Fruit fly (Drosophila melanogaster): ENCODE data around the gene CG5039.

CG5039 gene

dm6 chr3R:25646882-25647518 lies 31.5 kb upstream of the CG5039 start (continued):
- peak; percentile 62 for TF ChIP-seq CG6254 (GFP tag; optimal IDR thresholded peaks at IDR 0.05)
- peak; percentile 90 for TF ChIP-seq unpg (GFP tag; optimal IDR thresholded peaks at IDR 0.05)
- peak; percentile 77 for TF ChIP-seq CG5180 (GFP tag; optimal IDR thresholded peaks at IDR 0.05)
- TF ChIP-seq C15 (GFP tag; IDR thresholded peaks at IDR 0.05), result peak; percentile 77; the same call in 2 of the 3 replicates
- TF ChIP-seq Hr78 (GFP tag; optimal IDR thresholded peaks at IDR 0.05), result peak in 1 of 2 experiments; percentile 45
- TF ChIP-seq ATbp (GFP tag; optimal IDR thresholded peaks at IDR 0.05), result peak; percentile 73
- TF ChIP-seq zen2 (GFP tag; IDR thresholded peaks at IDR 0.05; ENCODE audit: partially characterized antibody), result 0 out of 3 replicates have a peak, but pooled peaks have one; percentile 66
- TF ChIP-seq Meics (GFP tag; optimal IDR thresholded peaks at IDR 0.05), result peak; percentile 92
- TF ChIP-seq ara (GFP tag; IDR thresholded peaks at IDR 0.05), result peak; percentile 85
- peak in 1 of 2 experiments; percentile 86 for TF ChIP-seq bsh (GFP tag; optimal IDR thresholded peaks at IDR 0.05)
- TF ChIP-seq sug (tag; optimal IDR thresholded peaks at IDR 0.05), result peak; percentile 96
- peak; percentile 77 for TF ChIP-seq CG3407 (GFP tag; optimal IDR thresholded peaks at IDR 0.05)
- peak; percentile 93 for TF ChIP-seq Optix (GFP tag; IDR thresholded peaks at IDR 0.05)
- peak; percentile 72; the same call in 2 of the 3 replicates for TF ChIP-seq B-H1 (GFP tag; IDR thresholded peaks at IDR 0.05)
- TF ChIP-seq Pdp1 (GFP tag; optimal IDR thresholded peaks at IDR 0.05), result peak; percentile 87 to 96
- TF ChIP-seq pum (GFP tag; optimal IDR thresholded peaks at IDR 0.05), result peak; percentile 96
- peak; percentile 97 for TF ChIP-seq Myb (GFP tag; optimal IDR thresholded peaks at IDR 0.05)
- peak; percentile 95 for TF ChIP-seq slp2 (GFP tag; optimal IDR thresholded peaks at IDR 0.05)
- peak; percentile 89 for TF ChIP-seq dmrt11E (tag; optimal IDR thresholded peaks at IDR 0.05)
- peak; percentile 96 for TF ChIP-seq CG3847 (GFP tag; IDR thresholded peaks at IDR 0.05)
- TF ChIP-seq CG12236 (GFP tag; optimal IDR thresholded peaks at IDR 0.05), result peak; percentile 92
- peak; percentile 86 for TF ChIP-seq gsb-n (tag; optimal IDR thresholded peaks at IDR 0.05)
- TF ChIP-seq rib (GFP tag; IDR thresholded peaks at IDR 0.05), result peak; percentile 70
- TF ChIP-seq tx (GFP tag; optimal IDR thresholded peaks at IDR 0.05), result peak; percentile 96
- TF ChIP-seq CG13424 (tag; optimal IDR thresholded peaks at IDR 0.05), result peak; percentile 94
- peak; percentile 82 for TF ChIP-seq fd96Cb (tag; optimal IDR thresholded peaks at IDR 0.05)
- peak; percentile 91 for TF ChIP-seq ken (GFP tag; IDR thresholded peaks at IDR 0.05)
- TF ChIP-seq Doc3 (GFP tag; IDR thresholded peaks at IDR 0.05; ENCODE audit: partially characterized antibody), result peak; percentile 96
- TF ChIP-seq eve (GFP tag; optimal IDR thresholded peaks at IDR 0.05), result peak in 1 of 2 experiments; percentile 85
- peak; percentile 79 for TF ChIP-seq trh (GFP tag; optimal IDR thresholded peaks at IDR 0.05)
- TF ChIP-seq grn (GFP tag; optimal IDR thresholded peaks at IDR 0.05), result peak; percentile 55
- peak; percentile 65; the same call in 1 of the 2 replicates for TF ChIP-seq sim (GFP tag; IDR thresholded peaks at IDR 0.05)
- TF ChIP-seq CG10959 (GFP tag; IDR thresholded peaks at IDR 0.05), result peak; percentile 81
- TF ChIP-seq Lpt (GFP tag; optimal IDR thresholded peaks at IDR 0.05), result no peak
- TF ChIP-seq row (GFP tag; IDR thresholded peaks at IDR 0.05), result peak; percentile 98
- TF ChIP-seq CG2199 (GFP tag; IDR thresholded peaks at IDR 0.05), result no peak
- peak; percentile 91 for TF ChIP-seq p53 (GFP tag; optimal IDR thresholded peaks at IDR 0.05)
- TF ChIP-seq CG4404 (GFP tag; IDR thresholded peaks at IDR 0.05), result peak; percentile 95
- TF ChIP-seq Dek (tag; optimal IDR thresholded peaks at IDR 0.05), result peak; percentile 85
- peak; percentile 95 for TF ChIP-seq CG9817 (tag; optimal IDR thresholded peaks at IDR 0.05)
- peak; percentile 86 for TF ChIP-seq CG18011 (GFP tag; optimal IDR thresholded peaks at IDR 0.05)
- TF ChIP-seq CG12942 (GFP tag; optimal IDR thresholded peaks at IDR 0.05), result peak; percentile 92
- peak; percentile 79 for TF ChIP-seq gt (GFP tag; IDR thresholded peaks at IDR 0.05)
- peak; percentile 94 for TF ChIP-seq sisA (GFP tag; IDR thresholded peaks at IDR 0.05)
- TF ChIP-seq caup (GFP tag; optimal IDR thresholded peaks at IDR 0.05; ENCODE audit: severe bottlenecking), result peak; percentile 91
- TF ChIP-seq hb (GFP tag; IDR thresholded peaks at IDR 0.05; ENCODE audit: partially characterized antibody), result peak; percentile 86
- TF ChIP-seq CG33213 (GFP tag; optimal IDR thresholded peaks at IDR 0.05), result peak; percentile 92
- peak; percentile 94 for TF ChIP-seq Atf3 (GFP tag; optimal IDR thresholded peaks at IDR 0.05)
- peak; percentile 91 for TF ChIP-seq CG14014 (GFP tag; IDR thresholded peaks at IDR 0.05)

All from whole organism, embryonic.